Worm (Caenorhabditis elegans) whole organism, L4 larva: ENCODE data around the gene srx-33.

ENCODE experiments used
- D1046.2 ChIP-seq: fragments of 200-800 bp; sonication (Bioruptor generic); IDR thresholded peaks from 2 replicates; pipeline ENCODE4 v1.3.6; 2022; ENCODE audit warnings: missing genetic modification characterization, missing compliant biosample characterization
- F44E2.7 ChIP-seq: fragments of 200-800 bp; sonication (Bioruptor generic); IDR thresholded peaks from 2 replicates; pipeline ENCODE4 v2.1.2; 2022; ENCODE audit warnings: missing genetic modification characterization, missing compliant biosample characterization
- R02D3.7 ChIP-seq: fragments of 150-350 bp; sonication (generic microtip); optimal IDR thresholded peaks from 3 replicates; lab custom pipeline; 2014; ENCODE audit warnings: missing biosample characterization, missing genetic modification characterization
- T26A8.4 ChIP-seq: fragments of 200-800 bp; sonication (Bioruptor generic); IDR thresholded peaks from 2 replicates; pipeline ENCODE4 v1.3.6; 2022; ENCODE audit warnings: missing genetic modification characterization, missing compliant biosample characterization
- Y105C5A.15 ChIP-seq: fragments of 200-800 bp; sonication (Bioruptor generic); IDR thresholded peaks from 2 replicates; pipeline ENCODE4 v1.3.6; 2022; ENCODE audit warnings: missing genetic modification characterization, missing compliant biosample characterization
- aha-1 ChIP-seq: fragments of 150-350 bp; peaks from one replicate; lab custom pipeline; 2014; ENCODE audit warnings: missing biosample characterization, missing genetic modification characterization
- ceh-20 ChIP-seq: fragments of 200-800 bp; sonication (Bioruptor generic); IDR thresholded peaks from 2 replicates; pipeline ENCODE4 v1.3.6; 2022; ENCODE audit warnings: missing genetic modification reagents, missing genetic modification characterization, missing compliant biosample characterization
- cey-2 ChIP-seq: sonication (generic microtip); optimal IDR thresholded peaks from 3 replicates; lab custom pipeline; 2017; ENCODE audit warnings: missing genetic modification characterization, mild to moderate bottlenecking, missing compliant biosample characterization, antibody characterized with exemption, borderline replicate concordance; ENCODE audit not compliant: insufficient read depth
- ctbp-1 ChIP-seq: fragments of 200-800 bp; sonication (Bioruptor generic); IDR thresholded peaks from 2 replicates; pipeline ENCODE4 v1.3.6; 2022; ENCODE audit warnings: missing genetic modification reagents, missing genetic modification characterization, missing compliant biosample characterization
- daf-19 ChIP-seq: fragments of 200-800 bp; sonication (Bioruptor generic); conservative IDR thresholded peaks from 2 replicates; pipeline ENCODE4 v1.3.6; 2022; ENCODE audit warnings: missing genetic modification characterization, missing compliant biosample characterization
- dmd-6 ChIP-seq: fragments of 200-800 bp; sonication (Bioruptor generic); IDR thresholded peaks from 2 replicates; pipeline ENCODE4 v1.3.6; 2022; ENCODE audit warnings: missing genetic modification reagents, missing genetic modification characterization, missing compliant biosample characterization
- dmd-9 ChIP-seq: fragments of 200-800 bp; sonication (Bioruptor generic); IDR thresholded peaks from 2 replicates; pipeline ENCODE4 v1.3.6; 2022; ENCODE audit warnings: missing genetic modification reagents, missing genetic modification characterization, missing compliant biosample characterization
- dpl-1 ChIP-seq: fragments of 150-350 bp; optimal IDR thresholded peaks from 2 replicates; lab custom pipeline; 2014; ENCODE audit warnings: missing biosample characterization, missing genetic modification reagents, missing genetic modification characterization
- duxl-1 ChIP-seq: sonication (generic microtip); optimal IDR thresholded peaks from 2 replicates; lab custom pipeline; 2016; ENCODE audit warnings: mild to moderate bottlenecking, missing genetic modification characterization, moderate library complexity, missing compliant biosample characterization; ENCODE audit not compliant: poor library complexity
- egl-43 ChIP-seq: fragments of 200-800 bp; sonication (Bioruptor generic); IDR thresholded peaks from 2 replicates; pipeline ENCODE4 v1.3.6; 2022; ENCODE audit warnings: missing genetic modification reagents, missing genetic modification characterization, missing compliant biosample characterization
- fkh-10 ChIP-seq: fragments of 150-350 bp; optimal IDR thresholded peaks from 2 replicates; lab custom pipeline; 2014; ENCODE audit warnings: missing biosample characterization, missing genetic modification reagents, missing genetic modification characterization
- fos-1 ChIP-seq: fragments of 150-350 bp; optimal IDR thresholded peaks from 2 replicates; lab custom pipeline; 2014; ENCODE audit warnings: missing biosample characterization, missing genetic modification characterization
- hif-1 ChIP-seq, 2 experiments: sonication (generic microtip); optimal IDR thresholded peaks; 2 replicates each; lab custom pipeline; 2016 to 2017; ENCODE audit warnings: missing compliant biosample characterization in 2 of 2, missing genetic modification characterization in 2 of 2, missing genetic modification reagents in 2 of 2, missing genotype in 2 of 2, mild to moderate bottlenecking in 1 of 2
- jun-1 ChIP-seq: fragments of 150-350 bp; optimal IDR thresholded peaks from 2 replicates; lab custom pipeline; 2014; ENCODE audit warnings: missing biosample characterization, missing genetic modification reagents, missing genetic modification characterization
- lim-7 ChIP-seq: fragments of 200-800 bp; sonication (Bioruptor generic); IDR thresholded peaks from 2 replicates; pipeline ENCODE4 v1.3.6; 2022; ENCODE audit warnings: missing genetic modification characterization, missing compliant biosample characterization
- lir-3 ChIP-seq: sonication (generic microtip); optimal IDR thresholded peaks from 2 replicates; lab custom pipeline; 2016; ENCODE audit warnings: mild to moderate bottlenecking, missing genetic modification characterization, missing compliant biosample characterization
- lsy-2 ChIP-seq, 2 experiments: fragments of 150-350 bp in 1 of 2; sonication (generic microtip) in 1 of 2; optimal IDR thresholded peaks; 2 replicates each; lab custom pipeline; 2014 to 2017; ENCODE audit warnings: missing biosample characterization in 2 of 2, missing genetic modification characterization in 2 of 2
- madf-9 ChIP-seq: fragments of 200-800 bp; sonication (Bioruptor generic); conservative IDR thresholded peaks from 2 replicates; pipeline ENCODE4 v1.3.6; 2022; ENCODE audit warnings: missing genetic modification reagents, missing genetic modification characterization, missing compliant biosample characterization
- mdl-1 ChIP-seq, 2 experiments: fragments of 150-350 bp in 1 of 2; sonication (generic microtip) in 1 of 2; optimal IDR thresholded peaks; 2 replicates each; lab custom pipeline; 2014 to 2017; ENCODE audit warnings: missing biosample characterization in 2 of 2, missing genetic modification characterization in 2 of 2
- nhr-10 ChIP-seq: fragments of 150-350 bp; optimal IDR thresholded peaks from 2 replicates; lab custom pipeline; 2014; ENCODE audit warnings: missing biosample characterization, missing genetic modification characterization
- nhr-102 ChIP-seq: sonication (generic microtip); optimal IDR thresholded peaks from 2 replicates; lab custom pipeline; 2016; ENCODE audit warnings: mild to moderate bottlenecking, missing genetic modification characterization, moderate library complexity, missing compliant biosample characterization
- nhr-11 ChIP-seq: fragments of 150-350 bp; optimal IDR thresholded peaks from 2 replicates; lab custom pipeline; 2014; ENCODE audit warnings: missing biosample characterization, missing genetic modification characterization
- nhr-28 ChIP-seq: fragments of 150-350 bp; optimal IDR thresholded peaks from 2 replicates; lab custom pipeline; 2014; ENCODE audit warnings: missing biosample characterization, missing genetic modification characterization
- nhr-42 ChIP-seq: fragments of 200-800 bp; sonication (Bioruptor generic); IDR thresholded peaks from 2 replicates; pipeline ENCODE4 v1.3.6; 2022; ENCODE audit warnings: missing genetic modification characterization, missing compliant biosample characterization
- nhr-6 ChIP-seq: fragments of 150-350 bp; optimal IDR thresholded peaks from 2 replicates; lab custom pipeline; 2014; ENCODE audit warnings: missing biosample characterization, missing genetic modification characterization
- nhr-76 ChIP-seq: fragments of 150-350 bp; optimal IDR thresholded peaks from 2 replicates; lab custom pipeline; 2014; ENCODE audit warnings: missing biosample characterization, missing genetic modification characterization
- php-3 ChIP-seq: fragments of 200-800 bp; sonication (Bioruptor generic); IDR thresholded peaks from 2 replicates; pipeline ENCODE4 v1.3.6; 2022; ENCODE audit warnings: missing genetic modification reagents, missing genetic modification characterization, missing compliant biosample characterization
- pqm-1 ChIP-seq: sonication (generic microtip); optimal IDR thresholded peaks from 2 replicates; lab custom pipeline; 2017; ENCODE audit warnings: missing biosample characterization, missing genetic modification characterization
- snpc-4 ChIP-seq: fragments of 150-350 bp; optimal IDR thresholded peaks from 2 replicates; lab custom pipeline; 2014; ENCODE audit warnings: missing biosample characterization, missing genetic modification characterization
- tag-97 ChIP-seq: fragments of 200-800 bp; sonication (Bioruptor generic); IDR thresholded peaks from 2 replicates; pipeline ENCODE4 v1.3.6; 2022; ENCODE audit warnings: missing genetic modification characterization, missing compliant biosample characterization
- unc-39 ChIP-seq: sonication (generic microtip); optimal IDR thresholded peaks from 2 replicates; lab custom pipeline; 2017; ENCODE audit warnings: missing biosample characterization, missing genetic modification characterization
- unc-62 ChIP-seq, 3 experiments: fragments of 150-350 bp in 1 of 3; sonication (generic microtip); optimal IDR thresholded peaks in 2 of 3; peaks in 1 of 3; 1 replicate in 1 of 3; 2 replicates in 2 of 3; lab custom pipeline; 2014 to 2017; ENCODE audit warnings: missing biosample characterization in 3 of 3, missing genetic modification characterization in 3 of 3, missing genetic modification reagents in 3 of 3, missing genotype in 1 of 3
- vab-7 ChIP-seq: fragments of 200-800 bp; sonication (Bioruptor generic); IDR thresholded peaks from 2 replicates; pipeline ENCODE4 v1.3.6; 2022; ENCODE audit warnings: missing genetic modification reagents, missing genetic modification characterization, missing compliant biosample characterization
- zag-1 ChIP-seq: fragments of 150-350 bp; optimal IDR thresholded peaks from 2 replicates; lab custom pipeline; 2014; ENCODE audit warnings: missing biosample characterization, missing genetic modification characterization
- zfp-3 ChIP-seq: fragments of 200-800 bp; sonication (Bioruptor generic); conservative IDR thresholded peaks from 2 replicates; pipeline ENCODE4 v1.3.6; 2022; ENCODE audit warnings: missing genetic modification reagents, missing genetic modification characterization, missing compliant biosample characterization
- zip-2 ChIP-seq: fragments of 150-350 bp; optimal IDR thresholded peaks from 2 replicates; lab custom pipeline; 2014; ENCODE audit warnings: missing biosample characterization, missing genetic modification characterization
- ztf-7 ChIP-seq: fragments of 150-350 bp; optimal IDR thresholded peaks from 2 replicates; lab custom pipeline; 2014; ENCODE audit warnings: missing biosample characterization, missing genetic modification characterization

The srx-33 gene

ce11 chrV:7142661-7143060 is 24.0 kb upstream of the srx-33 start (continued):
- TF ChIP-seq ceh-20 (GFP tag; lab: Robert Waterston, UW) (no peak), egl-43 (GFP tag; lab: Robert Waterston, UW) (no peak), zip-2 (tag; lab: Kevin White, UChicago) (no peak), lim-7 (GFP tag; lab: Robert Waterston, UW) (no peak), hif-1 (tag; optimal IDR thresholded peaks at IDR 0.05; lab: Kevin White, UChicago) (no peak), nhr-102 (tag; lab: Kevin White, UChicago) (peak; percentile 94), Y105C5A.15 (GFP tag; lab: Robert Waterston, UW) (no peak), dmd-9 (GFP tag; lab: Robert Waterston, UW) (no peak), fos-1 (tag; lab: Kevin White, UChicago) (no peak), tag-97 (GFP tag; lab: Robert Waterston, UW) (no peak), mdl-1 (tag; optimal IDR thresholded peaks at IDR 0.05; lab: Kevin White, UChicago) (no peak), lir-3 (tag; lab: Kevin White, UChicago) (no peak), zag-1 (tag; lab: Kevin White, UChicago) (no peak), vab-7 (no peak), aha-1 (tag; lab: Kevin White, UChicago) (peak; percentile 94), ctbp-1 (GFP tag; lab: Robert Waterston, UW) (no peak), T26A8.4 (no peak), nhr-76 (tag; lab: Kevin White, UChicago) (no peak), cey-2 (tag; lab: Kevin White, UChicago) (no peak), duxl-1 (no peak), R02D3.7 (tag; lab: Kevin White, UChicago) (no peak), nhr-6 (tag; lab: Kevin White, UChicago) (no peak), pqm-1 (tag; lab: Kevin White, UChicago) (peak; percentile 1), daf-19 (GFP tag; lab: Robert Waterston, UW) (no peak), jun-1 (tag; lab: Kevin White, UChicago) (no peak), unc-62 (GFP tag; optimal IDR thresholded peaks at IDR 0.05 in 1 of 2; lab: Kevin White, UChicago) (no peak), unc-62 (tag; optimal IDR thresholded peaks at IDR 0.05; lab: Kevin White, UChicago) (no peak), F44E2.7 (no peak), zfp-3 (GFP tag; lab: Robert Waterston, UW) (no peak), ztf-7 (no peak), nhr-10 (no peak), unc-39 (no peak), lsy-2 (tag; optimal IDR thresholded peaks at IDR 0.05; lab: Kevin White, UChicago) (no peak), dmd-6 (GFP tag; lab: Robert Waterston, UW) (peak; percentile 67), nhr-42 (GFP tag; lab: Robert Waterston, UW) (no peak), madf-9 (no peak), dpl-1 (GFP tag; lab: Kevin White, UChicago) (no peak), fkh-10 (GFP tag; lab: Kevin White, UChicago) (no peak), D1046.2 (GFP tag; lab: Robert Waterston, UW) (no peak)

ce11 chrV:7141864-7142263 is 23.2 kb upstream of the srx-33 start, which contains the start of gene ugt-40:
ugt-40 (minus strand) TSS chrV:7141964.
- TF ChIP-seq pqm-1 (tag; lab: Kevin White, UChicago) (no peak), nhr-28 (tag; lab: Kevin White, UChicago) (peak; percentile 45)

ce11 chrV:7140368-7140767 is 21.7 kb upstream of the srx-33 start:
- no peak for TF ChIP-seq daf-19 (GFP tag; lab: Robert Waterston, UW)
- TF ChIP-seq php-3 (GFP tag; lab: Robert Waterston, UW): no peak
- peak in 1 of 2 experiments; percentile 91 for TF ChIP-seq unc-62 (GFP tag; optimal IDR thresholded peaks at IDR 0.05 in 1 of 2; lab: Kevin White, UChicago)
- TF ChIP-seq unc-62 (tag; optimal IDR thresholded peaks at IDR 0.05; lab: Kevin White, UChicago): no peak
- TF ChIP-seq nhr-11 (tag; lab: Kevin White, UChicago): no peak
- TF ChIP-seq nhr-28 (tag; lab: Kevin White, UChicago): peak; percentile 64
- no peak for TF ChIP-seq snpc-4
- TF ChIP-seq hif-1 (tag; optimal IDR thresholded peaks at IDR 0.05; lab: Kevin White, UChicago): no peak
- TF ChIP-seq, all 104 proteins: peak for 2
